Fruit fly (Drosophila melanogaster) whole organism, embryonic: ENCODE data around the gene witty.

Experiments
- Atf6 ChIP-seq: fragments of 200-800 bp; sonication (Bioruptor generic); IDR thresholded peaks from 2 replicates; pipeline ENCODE4 v1.3.6; 2022; ENCODE audit warnings: missing biosample characterization, missing genetic modification characterization
- B-H2 ChIP-seq: fragments of 200-800 bp; sonication (Bioruptor generic); optimal IDR thresholded peaks from 2 replicates; lab custom pipeline; 2018; ENCODE audit warnings: missing biosample characterization, mild to moderate bottlenecking, missing genetic modification characterization
- CG10431 ChIP-seq: fragments of 200-800 bp; sonication (Bioruptor generic); optimal IDR thresholded peaks from 3 replicates; lab custom pipeline; 2018; ENCODE audit warnings: missing biosample characterization, mild to moderate bottlenecking, missing genetic modification characterization
- CG11723 ChIP-seq: fragments of 200-800 bp; sonication (Bioruptor generic); optimal IDR thresholded peaks from 2 replicates; lab custom pipeline; 2017; ENCODE audit warnings: missing biosample characterization, mild to moderate bottlenecking, missing genetic modification characterization
- CG13287 ChIP-seq: fragments of 200-800 bp; sonication (Bioruptor generic); IDR thresholded peaks from 2 replicates; pipeline ENCODE4 v1.3.6; 2022; ENCODE audit warnings: missing biosample characterization, missing genetic modification characterization; ENCODE audit not compliant: partially characterized antibody
- CG13775 ChIP-seq: fragments of 200-800 bp; sonication (Bioruptor generic); optimal IDR thresholded peaks from 3 replicates; lab custom pipeline; 2017; ENCODE audit warnings: missing biosample characterization, mild to moderate bottlenecking, missing genetic modification characterization
- CG14441 ChIP-seq: fragments of 200-800 bp; sonication (Bioruptor generic); IDR thresholded peaks from 2 replicates; pipeline ENCODE4 v1.3.6; 2022; ENCODE audit warnings: missing biosample characterization, missing genetic modification characterization
- CG14965 ChIP-seq: fragments of 200-800 bp; sonication (Bioruptor generic); optimal IDR thresholded peaks from 2 replicates; lab custom pipeline; 2016; ENCODE audit warnings: missing biosample characterization, missing genetic modification characterization, borderline replicate concordance
- CG17359 ChIP-seq: fragments of 200-800 bp; sonication (Bioruptor generic); optimal IDR thresholded peaks from 3 replicates; lab custom pipeline; 2018; ENCODE audit warnings: missing biosample characterization, mild to moderate bottlenecking, missing genetic modification characterization, moderate library complexity
- CG2116 ChIP-seq: fragments of 200-800 bp; sonication (Bioruptor generic); optimal IDR thresholded peaks from 3 replicates; lab custom pipeline; 2018; ENCODE audit warnings: missing biosample characterization, mild to moderate bottlenecking, missing genetic modification characterization
- CG2202 ChIP-seq: fragments of 200-800 bp; sonication (Bioruptor generic); optimal IDR thresholded peaks from 2 replicates; lab custom pipeline; 2018; ENCODE audit warnings: missing biosample characterization, mild to moderate bottlenecking, missing genetic modification characterization
- CG3065 ChIP-seq: fragments of 200-800 bp; sonication (Bioruptor generic); optimal IDR thresholded peaks from 2 replicates; lab custom pipeline; 2016; ENCODE audit warnings: missing biosample characterization, missing genetic modification characterization
- CG32532 ChIP-seq: fragments of 200-800 bp; sonication (Bioruptor generic); IDR thresholded peaks from 2 replicates; pipeline ENCODE4 v1.3.6; 2022; ENCODE audit warnings: missing biosample characterization, missing genetic modification characterization
- CG32772 ChIP-seq: fragments of 200-800 bp; sonication (Bioruptor generic); IDR thresholded peaks from 2 replicates; pipeline ENCODE4 v1.3.6; 2022; ENCODE audit warnings: missing biosample characterization, missing genetic modification characterization
- CG6175 ChIP-seq: fragments of 200-800 bp; sonication (Bioruptor generic); IDR thresholded peaks from 3 replicates; pipeline ENCODE4 v1.3.6; 2022; ENCODE audit warnings: missing biosample characterization, missing genetic modification characterization
- CG9817 ChIP-seq: fragments of 200-800 bp; sonication (Bioruptor generic); optimal IDR thresholded peaks from 2 replicates; lab custom pipeline; 2018; ENCODE audit warnings: missing biosample characterization, mild to moderate bottlenecking, missing genetic modification characterization, moderate library complexity
- CHES-1-like ChIP-seq: fragments of 200-800 bp; sonication (Bioruptor generic); optimal IDR thresholded peaks from 2 replicates; lab custom pipeline; 2016; ENCODE audit warnings: missing biosample characterization, missing genetic modification characterization
- Dp ChIP-seq: fragments of 200-800 bp; sonication (Bioruptor generic); optimal IDR thresholded peaks from 2 replicates; lab custom pipeline; 2018; ENCODE audit warnings: missing biosample characterization, mild to moderate bottlenecking, missing genetic modification characterization, moderate library complexity
- HLH54F ChIP-seq: fragments of 200-800 bp; sonication (Bioruptor generic); optimal IDR thresholded peaks from 3 replicates; lab custom pipeline; 2016; ENCODE audit warnings: missing biosample characterization, missing genetic modification characterization
- Hey ChIP-seq: fragments of 200-800 bp; sonication (Bioruptor generic); optimal IDR thresholded peaks from 3 replicates; lab custom pipeline; 2018; ENCODE audit warnings: missing biosample characterization, mild to moderate bottlenecking, missing genetic modification characterization
- Myb ChIP-seq: fragments of 200-800 bp; sonication (Bioruptor generic); optimal IDR thresholded peaks from 2 replicates; lab custom pipeline; 2016; ENCODE audit warnings: missing biosample characterization, missing genetic modification characterization
- Poxn ChIP-seq: fragments of 200-800 bp; sonication (Bioruptor generic); IDR thresholded peaks from 2 replicates; pipeline ENCODE4 v1.3.6; 2022; ENCODE audit warnings: missing biosample characterization, missing genetic modification characterization
- Rx ChIP-seq: fragments of 200-800 bp; sonication (Bioruptor generic); IDR thresholded peaks from 2 replicates; pipeline ENCODE4 v1.3.6; 2022; ENCODE audit warnings: missing biosample characterization, missing genetic modification characterization
- Sry-δ ChIP-seq: fragments of 200-800 bp; sonication (Bioruptor generic); optimal IDR thresholded peaks from 2 replicates; lab custom pipeline; 2016; ENCODE audit warnings: missing biosample characterization, missing genetic modification characterization
- TFAM ChIP-seq: fragments of 200-800 bp; sonication (Bioruptor generic); optimal IDR thresholded peaks from 2 replicates; lab custom pipeline; 2017; ENCODE audit warnings: missing biosample characterization, missing genetic modification characterization, inconsistent platforms
- Usf ChIP-seq: fragments of 200-800 bp; sonication (Bioruptor generic); optimal IDR thresholded peaks from 2 replicates; lab custom pipeline; 2017; ENCODE audit warnings: missing genotype, missing biosample characterization, missing genetic modification characterization
- Xbp1 ChIP-seq: fragments of 200-800 bp; sonication (Bioruptor generic); optimal IDR thresholded peaks from 3 replicates; lab custom pipeline; 2016; ENCODE audit warnings: missing biosample characterization, mild to moderate bottlenecking, missing genetic modification characterization
- ato ChIP-seq: fragments of 200-800 bp; sonication (Bioruptor generic); IDR thresholded peaks from 2 replicates; pipeline ENCODE4 v1.3.6; 2022; ENCODE audit warnings: missing biosample characterization, missing genetic modification characterization; ENCODE audit not compliant: partially characterized antibody
- bigmax ChIP-seq: fragments of 200-800 bp; sonication (Bioruptor generic); optimal IDR thresholded peaks from 2 replicates; lab custom pipeline; 2018; ENCODE audit warnings: missing biosample characterization, mild to moderate bottlenecking, missing genetic modification characterization
- btn ChIP-seq: fragments of 200-800 bp; sonication (Bioruptor generic); optimal IDR thresholded peaks from 2 replicates; lab custom pipeline; 2016; ENCODE audit warnings: missing biosample characterization, missing genetic modification characterization
- cato ChIP-seq: fragments of 200-800 bp; sonication (Bioruptor generic); optimal IDR thresholded peaks from 2 replicates; lab custom pipeline; 2016; ENCODE audit warnings: missing biosample characterization, missing genetic modification characterization, borderline replicate concordance
- chn ChIP-seq: fragments of 200-800 bp; sonication (Bioruptor generic); optimal IDR thresholded peaks from 2 replicates; lab custom pipeline; 2016; ENCODE audit warnings: missing biosample characterization, missing genetic modification characterization
- dmrt99B ChIP-seq: fragments of 200-800 bp; sonication (Bioruptor generic); optimal IDR thresholded peaks from 2 replicates; lab custom pipeline; 2018; ENCODE audit warnings: missing biosample characterization, mild to moderate bottlenecking, missing genetic modification characterization, moderate library complexity
- ham ChIP-seq: fragments of 200-800 bp; sonication (Bioruptor generic); IDR thresholded peaks from 2 replicates; pipeline ENCODE4 v1.3.6; 2022; ENCODE audit warnings: missing biosample characterization, missing genetic modification characterization
- knrl ChIP-seq: fragments of 200-800 bp; sonication (Bioruptor generic); IDR thresholded peaks from 3 replicates; pipeline ENCODE4 v1.3.6; 2022; ENCODE audit warnings: missing biosample characterization, missing genetic modification characterization; ENCODE audit not compliant: partially characterized antibody
- nerfin-2 ChIP-seq: fragments of 200-800 bp; sonication (Bioruptor generic); IDR thresholded peaks from 2 replicates; pipeline ENCODE4 v1.3.6; 2022; ENCODE audit warnings: missing biosample characterization, missing genetic modification characterization; ENCODE audit not compliant: partially characterized antibody
- prd ChIP-seq, 3 experiments: fragments of >200 bp in 2 of 3; fragments of 200-800 bp in 1 of 3; sonication (Bioruptor generic) in 1 of 3; optimal IDR thresholded peaks in 2 of 3; IDR thresholded peaks in 1 of 3; 2 replicates in 2 of 3; 3 replicates in 1 of 3; pipeline versions ENCODE4 v1.3.6 to Lab custom; 2017 to 2022; ENCODE audit warnings: missing biosample characterization in 1 of 3, missing genetic modification characterization in 1 of 3
- sc ChIP-seq, 3 experiments: fragments of >200 bp in 2 of 3; fragments of 200-800 bp in 1 of 3; sonication (Bioruptor generic) in 1 of 3; optimal IDR thresholded peaks; 2 replicates in 2 of 3; 3 replicates in 1 of 3; lab custom pipeline; 2017; ENCODE audit warnings: mild to moderate bottlenecking in 1 of 3, missing biosample characterization in 1 of 3, missing genetic modification characterization in 1 of 3, missing genetic modification reagents in 1 of 3
- schlank ChIP-seq: fragments of 200-800 bp; sonication (Bioruptor generic); optimal IDR thresholded peaks from 2 replicates; lab custom pipeline; 2018; ENCODE audit warnings: missing biosample characterization, mild to moderate bottlenecking, missing genetic modification characterization
- scrt ChIP-seq: fragments of 200-800 bp; sonication (Bioruptor generic); optimal IDR thresholded peaks from 2 replicates; lab custom pipeline; 2018; ENCODE audit warnings: missing biosample characterization, mild to moderate bottlenecking, missing genetic modification characterization, moderate library complexity
- sim ChIP-seq: fragments of 200-800 bp; sonication (Bioruptor generic); IDR thresholded peaks from 2 replicates; pipeline ENCODE4 v1.3.6; 2022; ENCODE audit warnings: missing biosample characterization, missing genetic modification characterization
- tgo ChIP-seq: fragments of 200-800 bp; sonication (Bioruptor generic); IDR thresholded peaks from 3 replicates; pipeline ENCODE4 v1.3.6; 2022; ENCODE audit warnings: missing biosample characterization, missing genetic modification characterization
- unpg ChIP-seq: fragments of 200-800 bp; sonication (Bioruptor generic); optimal IDR thresholded peaks from 3 replicates; lab custom pipeline; 2018; ENCODE audit warnings: missing biosample characterization, mild to moderate bottlenecking, missing genetic modification characterization, moderate library complexity
- usp ChIP-seq: fragments of >200 bp; optimal IDR thresholded peaks from 2 replicates; lab custom pipeline; 2017; ENCODE audit warnings: missing biosample characterization, missing genetic modification characterization
- vvl ChIP-seq: fragments of 200-800 bp; sonication (Bioruptor generic); IDR thresholded peaks from 2 replicates; pipeline ENCODE4 v1.3.6; 2022; ENCODE audit warnings: missing biosample characterization, missing genetic modification characterization
- wek ChIP-seq: fragments of 200-800 bp; sonication (Bioruptor generic); optimal IDR thresholded peaks from 3 replicates; lab custom pipeline; 2018; ENCODE audit warnings: missing biosample characterization, mild to moderate bottlenecking, missing genetic modification characterization, moderate library complexity
- zf30C ChIP-seq: fragments of 200-800 bp; sonication (Bioruptor generic); optimal IDR thresholded peaks from 3 replicates; lab custom pipeline; 2018; ENCODE audit warnings: missing biosample characterization, mild to moderate bottlenecking, missing genetic modification characterization
- zfh2 ChIP-seq: fragments of 200-800 bp; sonication (Bioruptor generic); optimal IDR thresholded peaks from 2 replicates; lab custom pipeline; 2016; ENCODE audit warnings: missing biosample characterization, missing genetic modification characterization

Gene witty

dm6 chr2L:8319858-8320525, 18.1 kb upstream of the witty start, which contains the start of the genes mtsh and strat (continued):
- TF ChIP-seq Atf6 (GFP tag; lab: Robert Waterston, UW), result peak; percentile 57; the same call in 1 of the 2 replicates
- TF ChIP-seq usp (GFP tag; lab: Kevin White, UChicago), result no peak
- TF ChIP-seq CG13775 (GFP tag; lab: Kevin White, UChicago), result peak; percentile 61
- TF ChIP-seq zf30C, result no peak
- TF ChIP-seq ham (GFP tag; lab: Robert Waterston, UW), result no peak
- TF ChIP-seq CG6175, result no peak
- TF ChIP-seq btn (GFP tag; lab: Kevin White, UChicago), result no peak
- TF ChIP-seq vvl, result peak; percentile 76
- no peak for TF ChIP-seq Usf (GFP tag; lab: Kevin White, UChicago)
- TF ChIP-seq schlank (tag; lab: Kevin White, UChicago), result peak; percentile 38
- peak; percentile 48; the same call in 2 of the 3 replicates for TF ChIP-seq knrl (GFP tag; lab: Robert Waterston, UW)
- TF ChIP-seq unpg, result no peak
- peak; percentile 71 for TF ChIP-seq CG13287 (GFP tag; lab: Robert Waterston, UW)
- peak; percentile 52 for TF ChIP-seq CG32532 (GFP tag; lab: Robert Waterston, UW)
- TF ChIP-seq CG14441 (GFP tag; lab: Robert Waterston, UW), result peak; percentile 59
- TF ChIP-seq chn (GFP tag; lab: Kevin White, UChicago), result peak; percentile 28
- peak; percentile 43 for TF ChIP-seq HLH54F (GFP tag; lab: Kevin White, UChicago)
- no peak for TF ChIP-seq prd (optimal IDR thresholded peaks at IDR 0.05; lab: Kevin White, UChicago)
- peak; percentile 30; the same call in 1 of the 3 replicates for TF ChIP-seq prd (GFP tag; IDR thresholded peaks at IDR 0.05; lab: Robert Waterston, UW)
- TF ChIP-seq Sry-δ, result peak; percentile 62
- TF ChIP-seq scrt, result peak; percentile 58
- peak; percentile 7 for TF ChIP-seq bigmax (GFP tag; lab: Kevin White, UChicago)
- TF ChIP-seq Dp (GFP tag; lab: Kevin White, UChicago), result peak; percentile 85
- TF ChIP-seq CG11723 (GFP tag; lab: Kevin White, UChicago), result peak; percentile 32
- peak; percentile 3 for TF ChIP-seq wek (GFP tag; lab: Kevin White, UChicago)
- peak; percentile 65 for TF ChIP-seq CG17359
- TF ChIP-seq cato (GFP tag; lab: Kevin White, UChicago), result peak; percentile 13
- TF ChIP-seq CG14965 (GFP tag; lab: Kevin White, UChicago), result no peak
- peak; percentile 30 for TF ChIP-seq CG9817 (tag; lab: Kevin White, UChicago)
- peak; percentile 28 for TF ChIP-seq CG3065 (GFP tag; lab: Kevin White, UChicago)
- peak; percentile 59 for TF ChIP-seq B-H2 (GFP tag; lab: Kevin White, UChicago)
- TF ChIP-seq CG2202 (tag; lab: Kevin White, UChicago), result no peak
- peak; percentile 54; the same call in 1 of the 2 replicates for TF ChIP-seq nerfin-2
- TF ChIP-seq Poxn (GFP tag; lab: Robert Waterston, UW), result no peak
- TF ChIP-seq Myb (GFP tag; lab: Kevin White, UChicago), result peak; percentile 74
- no peak for TF ChIP-seq CG10431
- TF ChIP-seq Rx (GFP tag; lab: Robert Waterston, UW), result no peak
- no peak for TF ChIP-seq Hey
- no peak; the same call in 1 of the 2 replicates for TF ChIP-seq CG32772 (GFP tag; lab: Robert Waterston, UW)
- peak; percentile 21 for TF ChIP-seq TFAM (GFP tag; lab: Kevin White, UChicago)
- TF ChIP-seq zfh2, result peak; percentile 33
- TF ChIP-seq ato (GFP tag; lab: Robert Waterston, UW), result peak; percentile 56; the same call in 1 of the 2 replicates
- TF ChIP-seq sc (optimal IDR thresholded peaks at IDR 0.05; lab: Kevin White, UChicago), result no peak
- no peak for TF ChIP-seq sc (GFP tag; optimal IDR thresholded peaks at IDR 0.05; lab: Kevin White, UChicago)
- peak; percentile 78 for TF ChIP-seq CG2116 (GFP tag; lab: Kevin White, UChicago)
- peak; percentile 46; the same call in 1 of the 2 replicates for TF ChIP-seq sim (GFP tag; lab: Robert Waterston, UW)
- TF ChIP-seq tgo, result peak; percentile 41; the same call in 2 of the 3 replicates
- TF ChIP-seq CHES-1-like, result peak; percentile 55
- no peak for TF ChIP-seq dmrt99B (tag; lab: Kevin White, UChicago)
- TF ChIP-seq Xbp1 (GFP tag; lab: Kevin White, UChicago), result peak; percentile 66
